Worm (Caenorhabditis elegans) whole organism, L3 larva: Measurements from ENCODE around the gene lbp-3.

ENCODE experiments used
- R02D3.7 ChIP-seq: fragments of 150-350 bp; optimal IDR thresholded peaks from 2 replicates; lab custom pipeline; 2014; ENCODE audit warnings: missing biosample characterization, missing genetic modification characterization
- ZK546.5 ChIP-seq: sonication (generic microtip); optimal IDR thresholded peaks from 2 replicates; lab custom pipeline; 2017; ENCODE audit warnings: missing biosample characterization, missing genetic modification characterization
- egl-27 ChIP-seq: sonication (generic microtip); optimal IDR thresholded peaks from 4 replicates; lab custom pipeline; 2017; ENCODE audit warnings: missing biosample characterization, missing genetic modification reagents, missing genetic modification characterization
- fos-1 ChIP-seq: fragments of 150-350 bp; optimal IDR thresholded peaks from 2 replicates; lab custom pipeline; 2014; ENCODE audit warnings: missing biosample characterization, missing genetic modification characterization
- jun-1 ChIP-seq: fragments of 150-350 bp; optimal IDR thresholded peaks from 2 replicates; lab custom pipeline; 2014; ENCODE audit warnings: missing biosample characterization, missing genetic modification reagents, missing genetic modification characterization
- lin-15B ChIP-seq: fragments of 150-350 bp; optimal IDR thresholded peaks from 2 replicates; lab custom pipeline; 2014; ENCODE audit warnings: missing biosample characterization, missing genetic modification characterization
- mdl-1 ChIP-seq: fragments of 150-350 bp; optimal IDR thresholded peaks from 2 replicates; lab custom pipeline; 2014; ENCODE audit warnings: missing biosample characterization, missing genetic modification characterization
- nhr-12 ChIP-seq: fragments of 150-350 bp; optimal IDR thresholded peaks from 2 replicates; lab custom pipeline; 2014; ENCODE audit warnings: missing biosample characterization, missing genetic modification characterization
- nhr-237 ChIP-seq: fragments of 150-350 bp; optimal IDR thresholded peaks from 2 replicates; lab custom pipeline; 2014; ENCODE audit warnings: missing biosample characterization, missing genetic modification characterization
- nhr-25 ChIP-seq: sonication (generic microtip); optimal IDR thresholded peaks from 2 replicates; lab custom pipeline; 2017; ENCODE audit warnings: missing biosample characterization, missing genetic modification characterization
- sea-2 ChIP-seq: fragments of 150-350 bp; sonication (generic microtip); optimal IDR thresholded peaks from 4 replicates; lab custom pipeline; 2014; ENCODE audit warnings: missing biosample characterization, missing genetic modification reagents, missing genetic modification characterization
- skn-1 ChIP-seq: fragments of 150-350 bp; optimal IDR thresholded peaks from 2 replicates; lab custom pipeline; 2014; ENCODE audit warnings: missing biosample characterization, missing genetic modification characterization
- zag-1 ChIP-seq: fragments of 150-350 bp; optimal IDR thresholded peaks from 2 replicates; lab custom pipeline; 2014; ENCODE audit warnings: missing biosample characterization, missing genetic modification characterization

DNA sequence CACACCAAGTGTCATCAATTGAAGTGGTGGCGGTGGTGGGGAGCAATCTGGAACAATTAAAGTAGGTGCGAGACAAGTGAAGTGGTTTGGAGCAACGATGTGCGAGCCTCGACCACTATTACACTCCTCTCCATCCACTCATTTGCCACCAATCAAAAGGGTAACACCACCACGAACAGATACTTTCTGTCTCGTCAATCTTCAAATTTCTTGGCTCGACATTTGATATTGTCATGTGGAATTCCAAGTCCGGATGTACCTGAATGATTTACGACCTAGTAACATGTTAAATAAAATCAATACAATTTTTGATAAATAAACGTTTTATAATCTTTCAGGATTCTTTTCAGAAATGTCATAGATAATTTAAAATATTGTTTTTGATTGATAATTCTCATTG lies 13.6 kb downstream of the lbp-3 start, which contains the start of gene sul-1:
- TF ChIP-seq jun-1 (tag; lab: Kevin White, UChicago) (no peak), ZK546.5 (tag; lab: Kevin White, UChicago) (no peak), sea-2 (GFP tag; lab: Kevin White, UChicago) (no peak), nhr-12 (tag; lab: Kevin White, UChicago) (no peak), fos-1 (no peak), R02D3.7 (no peak), lin-15B (tag; lab: Kevin White, UChicago) (no peak), skn-1 (tag; lab: Kevin White, UChicago) (no peak), mdl-1 (tag; lab: Kevin White, UChicago) (no peak), egl-27 (tag; lab: Kevin White, UChicago) (no peak), nhr-237 (tag; lab: Kevin White, UChicago) (no peak), nhr-25 (tag; lab: Kevin White, UChicago) (no peak), zag-1 (tag; lab: Kevin White, UChicago) (no peak)
